Worm (Caenorhabditis elegans) whole organism, late embryonic: ENCODE results near the gene F36H1.3.

Experiments used
- C08G9.2 ChIP-seq: sonication (generic microtip); optimal IDR thresholded peaks from 2 replicates; lab custom pipeline; 2016; ENCODE audit warnings: mild to moderate bottlenecking, missing genetic modification characterization, moderate library complexity, missing compliant biosample characterization
- elt-2 ChIP-seq: sonication (generic microtip); optimal IDR thresholded peaks from 2 replicates; lab custom pipeline; 2016; ENCODE audit warnings: missing genetic modification reagents, missing genetic modification characterization, missing compliant biosample characterization
- ets-4 ChIP-seq: sonication (generic microtip); optimal IDR thresholded peaks from 2 replicates; lab custom pipeline; 2016; ENCODE audit warnings: missing genetic modification characterization, missing compliant biosample characterization
- hlh-15 ChIP-seq: sonication (generic microtip); optimal IDR thresholded peaks from 2 replicates; lab custom pipeline; 2016; ENCODE audit warnings: missing genetic modification characterization, missing compliant biosample characterization
- hlh-8 ChIP-seq: sonication (generic microtip); optimal IDR thresholded peaks from 2 replicates; lab custom pipeline; 2016; ENCODE audit warnings: missing genotype, missing genetic modification characterization, missing compliant biosample characterization
- nhr-11 ChIP-seq: fragments of 150-350 bp; optimal IDR thresholded peaks from 2 replicates; lab custom pipeline; 2014; ENCODE audit warnings: missing biosample characterization, missing genetic modification characterization
- npax-4 ChIP-seq: sonication (generic microtip); optimal IDR thresholded peaks from 2 replicates; lab custom pipeline; 2016; ENCODE audit warnings: missing genetic modification characterization, missing compliant biosample characterization
- syd-9 ChIP-seq: sonication (generic microtip); optimal IDR thresholded peaks from 2 replicates; lab custom pipeline; 2016; ENCODE audit warnings: mild to moderate bottlenecking, missing genetic modification characterization, moderate library complexity, missing compliant biosample characterization

- TF ChIP-seq C08G9.2 (tag; lab: Kevin White, UChicago), result no peak
- TF ChIP-seq hlh-8, result no peak
- TF ChIP-seq hlh-15 (tag; lab: Kevin White, UChicago), result no peak
- no peak for TF ChIP-seq npax-4 (tag; lab: Kevin White, UChicago)
- no peak for TF ChIP-seq elt-2
- TF ChIP-seq ets-4 (tag; lab: Kevin White, UChicago), result no peak
- no peak for TF ChIP-seq syd-9 (tag; lab: Kevin White, UChicago)
- no peak for TF ChIP-seq nhr-11 (tag; lab: Kevin White, UChicago)
These were observed 43.5 kb upstream of the F36H1.3 start for ce11 chrIV:11006383-11006782.
